Worm (Caenorhabditis elegans): Measurements from ENCODE around the gene srv-27.

srv-27 gene

ce11 chrIV:6279392-6279791, 18.8 kb downstream of the srv-27 start, which contains the start of gene sams-5:
TSS of gene sams-5 (minus strand) at chrIV:6279522.
- TF ChIP-seq K12H6.12 (tag; optimal IDR thresholded peaks at IDR 0.05) (no peak), tbx-9 (tag; optimal IDR thresholded peaks at IDR 0.05; ENCODE audit: borderline replicate concordance) (no peak), ceh-27 (GFP tag; optimal IDR thresholded peaks at IDR 0.05) (no peak), F37B4.10 (GFP tag; IDR thresholded peaks at IDR 0.05) (no peak), lin-54 (GFP tag; optimal IDR thresholded peaks at IDR 0.05) (no peak), dox-1 (GFP tag; IDR thresholded peaks at IDR 0.05) (no peak), snpc-4 (GFP tag; optimal IDR thresholded peaks at IDR 0.05) (no peak), snpc-4 (tag; optimal IDR thresholded peaks at IDR 0.05) (no peak), T07F8.4 (tag; optimal IDR thresholded peaks at IDR 0.05) (no peak), rpc-1 (optimal IDR thresholded peaks at IDR 0.05) (no peak), rpc-1 (tag; optimal IDR thresholded peaks at IDR 0.05) (no peak), ama-1 (optimal IDR thresholded peaks at IDR 0.05) (no peak), ama-1 (GFP tag; optimal IDR thresholded peaks at IDR 0.05) (no peak), sea-2 (GFP tag; IDR thresholded peaks at IDR 0.05) (no peak), snpc-1.3 (tag; optimal IDR thresholded peaks at IDR 0.05; ENCODE audit: insufficient read depth) (no peak), hsf-1 (GFP tag; IDR thresholded peaks at IDR 0.05) (no peak), zim-3 (tag; optimal IDR thresholded peaks at IDR 0.05) (no peak), somi-1 (GFP tag; optimal IDR thresholded peaks at IDR 0.05) (no peak)

DNA sequence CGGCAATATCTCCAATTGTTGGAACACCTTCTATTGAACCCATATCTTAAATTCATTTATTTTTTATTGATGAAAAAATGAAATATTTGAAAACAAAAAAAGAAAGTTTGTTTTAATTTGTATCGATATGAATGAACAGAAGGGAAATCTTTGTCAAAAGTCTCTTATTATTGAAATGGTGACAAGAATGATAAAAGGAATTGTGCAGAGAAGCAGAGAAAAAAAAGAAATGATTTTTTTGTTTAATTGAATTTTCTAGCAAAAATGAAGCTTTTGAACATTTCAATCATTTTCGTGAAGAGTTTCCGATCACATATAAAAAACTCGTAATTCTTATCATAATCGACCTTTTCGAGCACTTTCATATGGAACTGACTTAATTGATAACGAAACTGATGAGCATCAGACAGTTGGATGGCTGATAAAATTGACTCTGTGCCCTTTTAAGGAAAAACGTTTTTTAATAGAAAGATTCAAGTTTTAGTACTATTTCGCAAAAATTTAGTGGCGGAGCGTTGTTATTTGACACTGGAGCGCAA, 22.4 kb downstream of the srv-27 start, which contains the start of the genes aat-4 and T13A10.1:
Gene aat-4, minus strand, starts transcription at position 51 of the 539 bp plus-strand sequence.
Gene T13A10.1, plus strand, starts transcription at position 411 of the 539 bp plus-strand sequence.
- TF ChIP-seq sdz-38 (tag; optimal IDR thresholded peaks at IDR 0.05) (no peak), egl-44 (GFP tag; IDR thresholded peaks at IDR 0.05) (no peak), nhr-80 (tag; optimal IDR thresholded peaks at IDR 0.05) (peak; percentile 89), F33H1.4 (GFP tag; IDR thresholded peaks at IDR 0.05) (no peak), aptf-3 (GFP tag; IDR thresholded peaks at IDR 0.05) (no peak)

ce11 chrIV:6271923-6272322, 26.2 kb downstream of the srv-27 start, which contains the start of gene srv-31:
TSS of gene srv-31 (minus strand) at chrIV:6272023.
- TF ChIP-seq Y53G8AR.9 (GFP tag; conservative IDR thresholded peaks at IDR 0.05) (no peak), Y79H2A.3 (GFP tag; conservative IDR thresholded peaks at IDR 0.05) (no peak), ceh-58 (GFP tag; IDR thresholded peaks at IDR 0.05) (no peak)

ce11 chrIV:6269346-6269745, 28.8 kb downstream of the srv-27 start, which contains the start of gene srv-30:
TSS of gene srv-30 (minus strand) at chrIV:6269446.
- TF ChIP-seq ets-4 (GFP tag; optimal IDR thresholded peaks at IDR 0.05) (no peak), F37B4.10 (GFP tag; IDR thresholded peaks at IDR 0.05) (no peak), nhr-90 (tag; optimal IDR thresholded peaks at IDR 0.05) (no peak), akir-1 (GFP tag; optimal IDR thresholded peaks at IDR 0.05) (no peak), aptf-3 (GFP tag; IDR thresholded peaks at IDR 0.05) (no peak), B0035.1 (tag; optimal IDR thresholded peaks at IDR 0.05) (no peak), nhr-27 (tag; optimal IDR thresholded peaks at IDR 0.05) (no peak), dpff-1 (tag; optimal IDR thresholded peaks at IDR 0.05) (no peak), bed-1 (GFP tag; IDR thresholded peaks at IDR 0.05) (no peak), egl-44 (GFP tag; IDR thresholded peaks at IDR 0.05) (no peak), pha-4 (tag; optimal IDR thresholded peaks at IDR 0.05) (no peak), ekl-4 (GFP tag; IDR thresholded peaks at IDR 0.05) (no peak), B0261.1 (tag; optimal IDR thresholded peaks at IDR 0.05) (no peak), F10E7.11 (tag; optimal IDR thresholded peaks at IDR 0.05) (no peak), mxl-1 (tag; optimal IDR thresholded peaks at IDR 0.05) (no peak), mel-28 (tag; optimal IDR thresholded peaks at IDR 0.05; ENCODE audit: borderline replicate concordance) (no peak)
